Fruit fly (Drosophila melanogaster) Kc167 (cell line): ENCODE data around the gene AdoR.

Experiments used
- h ChIP-seq: fragments of >200 bp; optimal IDR thresholded peaks from 3 replicates; lab custom pipeline; 2018; ENCODE audit warnings: missing external identifiers
- insv ChIP-seq: fragments of >200 bp; optimal IDR thresholded peaks from 3 replicates; lab custom pipeline; 2018; ENCODE audit warnings: missing external identifiers
- psq ChIP-seq: fragments of >200 bp; optimal IDR thresholded peaks from 2 replicates; lab custom pipeline; 2017; ENCODE audit warnings: missing external identifiers
- ttk ChIP-seq: sonication (Bioruptor generic); optimal IDR thresholded peaks from 2 replicates; lab custom pipeline; 2017; ENCODE audit warnings: missing external identifiers

dm6 chr3R:30150602-30151001 lies 1.2 kb upstream of the AdoR start:
- TF ChIP-seq ttk (no peak), insv (lab: Kevin White, UChicago) (no peak), psq (lab: Kevin White, UChicago) (no peak), h (lab: Kevin White, UChicago) (no peak)
